Worm (Caenorhabditis elegans): Measurements from ENCODE around the gene T26E4.3.
"Not testable (repeated sequence)": the region's sequence is repeated elsewhere in the genome, so short reads cannot be mapped to it uniquely, and the experiment has no call there.

DNA sequence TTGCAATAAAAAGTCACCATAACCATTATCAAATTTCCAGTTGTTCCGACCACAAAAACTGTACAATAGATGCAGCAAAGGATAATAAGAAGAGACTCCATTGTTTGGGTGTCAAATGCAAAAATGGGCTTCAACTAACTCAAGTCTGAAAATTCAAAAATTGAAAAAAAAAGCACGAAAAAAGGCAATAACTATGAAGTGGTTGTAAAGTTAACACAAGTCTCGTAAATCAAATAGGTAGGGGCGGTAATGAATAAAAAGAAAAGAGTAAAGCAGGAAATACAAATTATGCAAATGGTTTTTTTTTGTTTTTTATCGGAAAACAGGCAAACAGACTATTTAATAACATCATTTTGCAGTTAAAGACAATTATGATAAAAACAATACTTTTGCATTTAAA is 24.8 kb downstream of the T26E4.3 start, which contains the start of gene srsx-38:
- not testable (repeated sequence) for TF ChIP-seq ztf-29 (GFP tag; IDR thresholded peaks at IDR 0.05); flt-1 (GFP tag; IDR thresholded peaks at IDR 0.05); cog-1 (tag; optimal IDR thresholded peaks at IDR 0.05); T22C8.4 (GFP tag; IDR thresholded peaks at IDR 0.05); klf-2 (GFP tag; conservative IDR thresholded peaks at IDR 0.05); ref-1 (GFP tag; conservative IDR thresholded peaks at IDR 0.05)

All from whole organism, midembryonic.